Worm (Caenorhabditis elegans) whole organism, young adult: ENCODE data around the gene rsu-1.
A peak's percentile ranks its signal among the peaks of the same experiment; 100 is the strongest.

Experiments
- B0035.1 ChIP-seq: sonication (generic microtip); optimal IDR thresholded peaks from 2 replicates; lab custom pipeline; 2016; ENCODE audit warnings: missing genetic modification characterization, mild to moderate bottlenecking, missing compliant biosample characterization, missing genotype, missing genetic modification reagents
- B0261.1 ChIP-seq: sonication (generic microtip); optimal IDR thresholded peaks from 2 replicates; lab custom pipeline; 2016; ENCODE audit warnings: mild to moderate bottlenecking, missing genetic modification characterization, moderate library complexity, missing compliant biosample characterization
- B0336.3 ChIP-seq: fragments of 200-800 bp; sonication (Bioruptor generic); IDR thresholded peaks from 2 replicates; pipeline ENCODE4 v1.3.6; 2022; ENCODE audit warnings: missing genetic modification characterization, missing compliant biosample characterization
- F49E8.2 ChIP-seq: sonication (generic microtip); optimal IDR thresholded peaks from 3 replicates; lab custom pipeline; 2017; ENCODE audit warnings: missing genetic modification characterization, mild to moderate bottlenecking, missing compliant biosample characterization, antibody characterized with exemption, moderate library complexity; ENCODE audit not compliant: insufficient read depth
- K11D2.4 ChIP-seq: fragments of 200-800 bp; sonication (Bioruptor generic); IDR thresholded peaks from 2 replicates; pipeline ENCODE4 v1.3.6; 2022; ENCODE audit warnings: missing genetic modification reagents, missing genetic modification characterization, missing compliant biosample characterization
- Y95B8A.8 ChIP-seq: fragments of 200-800 bp; sonication (Bioruptor generic); IDR thresholded peaks from 2 replicates; pipeline ENCODE4 v1.3.6; 2022; ENCODE audit warnings: missing genetic modification reagents, missing genetic modification characterization, missing compliant biosample characterization
- aptf-2 ChIP-seq: fragments of 200-800 bp; sonication (Bioruptor generic); conservative IDR thresholded peaks from 2 replicates; pipeline ENCODE4 v1.3.6; 2022; ENCODE audit warnings: missing genetic modification reagents, missing genetic modification characterization, missing compliant biosample characterization
- bed-1 ChIP-seq: fragments of 200-800 bp; sonication (Bioruptor generic); IDR thresholded peaks from 2 replicates; pipeline ENCODE4 v1.3.6; 2022; ENCODE audit warnings: missing genetic modification reagents, missing genetic modification characterization, missing compliant biosample characterization
- ccch-3 ChIP-seq: fragments of 200-800 bp; sonication (Bioruptor generic); optimal IDR thresholded peaks from 2 replicates; lab custom pipeline; 2018; ENCODE audit warnings: mild to moderate bottlenecking, missing genetic modification characterization, missing compliant biosample characterization
- cebp-1 ChIP-seq, 2 experiments: fragments of 200-800 bp in 1 of 2; sonication (Bioruptor generic) in 1 of 2; sonication (generic microtip) in 1 of 2; IDR thresholded peaks in 1 of 2; optimal IDR thresholded peaks in 1 of 2; 2 replicates each; pipeline versions ENCODE4 v1.3.6 to Lab custom; 2017 to 2022; ENCODE audit warnings: missing compliant biosample characterization in 2 of 2, missing genetic modification characterization in 2 of 2, mild to moderate bottlenecking in 1 of 2, missing genetic modification reagents in 1 of 2, moderate library complexity in 1 of 2
- cebp-2 ChIP-seq: fragments of 200-800 bp; sonication (Bioruptor generic); IDR thresholded peaks from 2 replicates; pipeline ENCODE4 v1.3.6; 2022; ENCODE audit warnings: missing genetic modification characterization, missing compliant biosample characterization
- ceh-79 ChIP-seq: sonication (generic microtip); optimal IDR thresholded peaks from 2 replicates; lab custom pipeline; 2017; ENCODE audit warnings: mild to moderate bottlenecking, missing genetic modification characterization, missing compliant biosample characterization
- chd-7 ChIP-seq: sonication (generic microtip); optimal IDR thresholded peaks from 2 replicates; lab custom pipeline; 2016; ENCODE audit warnings: mild to moderate bottlenecking, missing genetic modification characterization, moderate library complexity, missing compliant biosample characterization
- ekl-4 ChIP-seq: fragments of 200-800 bp; sonication (Bioruptor generic); IDR thresholded peaks from 2 replicates; pipeline ENCODE4 v1.3.6; 2022; ENCODE audit warnings: missing genetic modification reagents, missing genetic modification characterization, missing compliant biosample characterization
- him-1 ChIP-seq: sonication (generic microtip); optimal IDR thresholded peaks from 2 replicates; lab custom pipeline; 2016; ENCODE audit warnings: missing genotype, missing genetic modification reagents, missing genetic modification characterization, missing compliant biosample characterization
- hlh-26 ChIP-seq: fragments of 200-800 bp; sonication (Bioruptor generic); conservative IDR thresholded peaks from 2 replicates; pipeline ENCODE4 v1.3.6; 2022; ENCODE audit warnings: missing genetic modification reagents, missing genetic modification characterization, missing compliant biosample characterization
- hmg-1.2 ChIP-seq: fragments of 200-800 bp; sonication (Bioruptor generic); IDR thresholded peaks from 2 replicates; pipeline ENCODE4 v1.3.6; 2022; ENCODE audit warnings: missing genetic modification reagents, missing genetic modification characterization, missing compliant biosample characterization
- let-526 ChIP-seq: fragments of 200-800 bp; sonication (Bioruptor generic); IDR thresholded peaks from 2 replicates; pipeline ENCODE4 v1.3.6; 2022; ENCODE audit warnings: missing genetic modification reagents, missing genetic modification characterization, missing compliant biosample characterization
- lin-54 ChIP-seq: fragments of 200-800 bp; sonication (Bioruptor generic); optimal IDR thresholded peaks from 2 replicates; lab custom pipeline; 2018; ENCODE audit warnings: mild to moderate bottlenecking, missing genetic modification characterization, missing compliant biosample characterization
- lsl-1 ChIP-seq: fragments of 200-800 bp; sonication (Bioruptor generic); optimal IDR thresholded peaks from 2 replicates; lab custom pipeline; 2018; ENCODE audit warnings: mild to moderate bottlenecking, missing genetic modification characterization, moderate library complexity, missing compliant biosample characterization
- madf-3 ChIP-seq: fragments of 200-800 bp; sonication (Bioruptor generic); IDR thresholded peaks from 2 replicates; pipeline ENCODE4 v1.3.6; 2022; ENCODE audit warnings: missing genetic modification reagents, missing genetic modification characterization, missing compliant biosample characterization
- madf-6 ChIP-seq: fragments of 200-800 bp; sonication (Bioruptor generic); IDR thresholded peaks from 2 replicates; pipeline ENCODE4 v1.3.6; 2022; ENCODE audit warnings: missing genetic modification reagents, missing genetic modification characterization, missing compliant biosample characterization
- mcd-1 ChIP-seq: fragments of 200-800 bp; sonication (Bioruptor generic); IDR thresholded peaks from 2 replicates; pipeline ENCODE4 v1.3.6; 2022; ENCODE audit warnings: missing genetic modification reagents, missing genetic modification characterization, missing compliant biosample characterization
- mes-4 ChIP-seq: sonication (generic microtip); optimal IDR thresholded peaks from 2 replicates; lab custom pipeline; 2016; ENCODE audit warnings: missing genotype, missing genetic modification characterization, missing compliant biosample characterization
- nfyb-1 ChIP-seq: fragments of 200-800 bp; sonication (Bioruptor generic); IDR thresholded peaks from 2 replicates; pipeline ENCODE4 v1.3.6; 2022; ENCODE audit warnings: missing genetic modification reagents, missing genetic modification characterization, missing compliant biosample characterization
- nhr-120 ChIP-seq: fragments of 200-800 bp; sonication (Bioruptor generic); IDR thresholded peaks from 2 replicates; pipeline ENCODE4 v1.3.6; 2022; ENCODE audit warnings: missing genetic modification characterization, missing compliant biosample characterization
- nhr-27 ChIP-seq: fragments of 200-800 bp; sonication (Bioruptor generic); optimal IDR thresholded peaks from 2 replicates; lab custom pipeline; 2018; ENCODE audit warnings: mild to moderate bottlenecking, missing genetic modification characterization, moderate library complexity, missing compliant biosample characterization
- nhr-80 ChIP-seq: sonication (generic microtip); optimal IDR thresholded peaks from 2 replicates; lab custom pipeline; 2016; ENCODE audit warnings: missing genetic modification characterization, missing compliant biosample characterization
- nhr-90 ChIP-seq: sonication (generic microtip); optimal IDR thresholded peaks from 2 replicates; lab custom pipeline; 2016; ENCODE audit warnings: missing genotype, mild to moderate bottlenecking, missing genetic modification characterization, missing compliant biosample characterization
- pha-4 ChIP-seq: fragments of 150-350 bp; sonication (generic microtip); optimal IDR thresholded peaks from 2 replicates; lab custom pipeline; 2014; ENCODE audit warnings: missing biosample characterization, missing genetic modification reagents, missing genetic modification characterization
- snpc-1.1 ChIP-seq: sonication (generic microtip); optimal IDR thresholded peaks from 2 replicates; lab custom pipeline; 2017; ENCODE audit warnings: missing genetic modification characterization, mild to moderate bottlenecking, missing compliant biosample characterization, antibody characterized with exemption, moderate library complexity, missing genotype, missing genetic modification reagents; ENCODE audit not compliant: insufficient read depth
- snpc-3.4 ChIP-seq: sonication (generic microtip); optimal IDR thresholded peaks from 2 replicates; lab custom pipeline; 2017; ENCODE audit warnings: missing genetic modification characterization, mild to moderate bottlenecking, missing compliant biosample characterization, antibody characterized with exemption, moderate library complexity, missing genotype, missing genetic modification reagents
- snpc-4 ChIP-seq, 5 experiments: fragments of 150-350 bp in 1 of 5; sonication (generic microtip) in 4 of 5; optimal IDR thresholded peaks; 2 replicates each; lab custom pipeline; 2014 to 2018; ENCODE audit warnings: missing genetic modification characterization in 5 of 5, missing biosample characterization in 3 of 5, antibody characterized with exemption in 2 of 5, mild to moderate bottlenecking in 2 of 5, missing compliant biosample characterization in 2 of 5, missing genotype in 2 of 5, moderate library complexity in 2 of 5, missing genetic modification reagents in 1 of 5
- zim-3 ChIP-seq: sonication (generic microtip); optimal IDR thresholded peaks from 2 replicates; lab custom pipeline; 2017; ENCODE audit warnings: mild to moderate bottlenecking, missing genetic modification characterization, moderate library complexity, missing compliant biosample characterization
- ztf-22 ChIP-seq: fragments of 200-800 bp; sonication (Bioruptor generic); optimal IDR thresholded peaks from 2 replicates; lab custom pipeline; 2018; ENCODE audit warnings: mild to moderate bottlenecking, missing genetic modification characterization, moderate library complexity, missing compliant biosample characterization
- ztf-26 ChIP-seq: sonication (generic microtip); optimal IDR thresholded peaks from 2 replicates; lab custom pipeline; 2017; ENCODE audit warnings: missing genetic modification characterization, missing compliant biosample characterization

The rsu-1 gene

DNA sequence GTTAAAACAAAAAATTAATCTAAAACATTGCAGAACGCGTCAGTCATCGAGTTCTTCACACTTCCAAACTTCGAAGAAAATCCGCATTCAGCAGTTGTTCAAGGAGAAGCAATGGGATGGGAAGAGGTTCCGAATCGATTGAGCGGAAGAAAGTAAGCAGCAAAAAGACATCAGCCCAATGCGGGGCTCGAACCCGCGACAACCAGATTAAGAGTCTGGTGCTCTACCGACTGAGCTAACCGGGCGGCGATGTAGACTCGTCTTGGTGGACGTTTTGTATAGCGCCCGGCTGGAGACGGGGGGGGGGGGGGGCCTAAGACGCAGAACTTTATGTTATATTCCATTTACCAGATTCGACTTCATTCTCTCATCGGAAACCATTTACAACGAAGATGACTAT is 45.1 kb upstream of the rsu-1 start (continued):
- peak; percentile 40 for TF ChIP-seq chd-7 (tag; lab: Kevin White, UChicago)
- no peak for TF ChIP-seq ztf-22
- no peak for TF ChIP-seq let-526 (GFP tag; lab: Robert Waterston, UW)
- no peak for TF ChIP-seq cebp-1 (GFP tag; IDR thresholded peaks at IDR 0.05; lab: Robert Waterston, UW)
- peak; percentile 10 for TF ChIP-seq cebp-1 (tag; optimal IDR thresholded peaks at IDR 0.05; lab: Kevin White, UChicago)
- no peak for TF ChIP-seq cebp-2 (GFP tag; lab: Robert Waterston, UW)
- peak; percentile 22 for TF ChIP-seq him-1 (tag; lab: Kevin White, UChicago)
- no peak for TF ChIP-seq pha-4 (tag; lab: Kevin White, UChicago)
- peak; percentile 62; the same call in 1 of the 2 replicates for TF ChIP-seq nfyb-1
- TF ChIP-seq hmg-1.2 (GFP tag; lab: Robert Waterston, UW), result peak; percentile 34; the same call in 1 of the 2 replicates
- TF ChIP-seq B0261.1 (tag; lab: Kevin White, UChicago), result peak; percentile 71
- peak; percentile 64 for TF ChIP-seq mcd-1 (GFP tag; lab: Robert Waterston, UW)
- no peak for TF ChIP-seq ztf-26 (tag; lab: Kevin White, UChicago)
- TF ChIP-seq ccch-3, result no peak
- TF ChIP-seq ceh-79, result no peak
- TF ChIP-seq snpc-3.4, result no peak
- peak; percentile 32 for TF ChIP-seq lin-54 (GFP tag; lab: Kevin White, UChicago)
- TF ChIP-seq nhr-120 (GFP tag; lab: Robert Waterston, UW), result no peak
- no peak for TF ChIP-seq K11D2.4
- 0 out of 2 replicates have a peak, but pooled peaks have one; percentile 13 for TF ChIP-seq B0336.3 (GFP tag; lab: Robert Waterston, UW)
- TF ChIP-seq B0035.1 (tag; lab: Kevin White, UChicago), result no peak
- no peak for TF ChIP-seq bed-1 (GFP tag; lab: Robert Waterston, UW)
- TF ChIP-seq hlh-26 (GFP tag; lab: Robert Waterston, UW), result no peak

DNA sequence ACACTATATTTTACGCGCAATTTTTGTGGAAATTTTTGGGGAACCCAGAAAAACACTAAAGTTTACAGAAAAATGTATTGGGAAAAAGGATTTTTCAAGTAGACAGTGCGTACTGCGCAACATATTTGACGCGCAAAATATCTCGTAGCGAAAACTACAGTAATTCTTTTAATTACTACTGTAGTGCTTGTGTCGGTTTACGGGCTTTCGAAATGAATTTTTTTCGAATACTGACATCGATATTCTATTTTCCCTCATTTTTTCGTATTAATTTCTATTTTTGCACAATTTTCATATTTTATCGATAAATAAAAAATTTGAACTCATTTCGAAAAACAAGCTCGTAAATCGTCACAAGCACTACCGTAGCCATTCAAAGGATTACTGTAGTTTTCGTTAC is 43.2 kb upstream of the rsu-1 start:
- TF ChIP-seq F49E8.2, result no peak
- TF ChIP-seq lsl-1 (GFP tag; lab: Kevin White, UChicago), result peak; percentile 16
- TF ChIP-seq, all 124 proteins: peak for 1

DNA sequence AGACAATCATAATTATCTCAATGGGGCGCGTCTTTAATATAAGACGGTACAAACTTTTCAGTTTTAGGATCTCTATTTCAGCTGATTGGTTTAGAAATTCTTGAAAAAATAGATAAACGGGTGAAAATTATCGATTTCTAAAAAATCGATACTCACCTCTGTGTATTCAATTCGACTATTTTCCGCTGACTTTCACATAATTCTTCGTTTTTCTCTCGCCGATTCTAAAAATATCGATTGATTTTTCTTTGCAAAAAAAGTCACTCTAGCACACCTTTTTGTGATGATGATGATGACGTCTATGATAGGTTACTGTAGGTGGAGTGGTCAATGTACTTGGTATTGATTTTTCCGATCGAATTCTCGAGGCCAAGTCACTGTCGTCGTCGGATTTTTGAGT is 42.0 kb upstream of the rsu-1 start:
- TF ChIP-seq ekl-4 (GFP tag; lab: Robert Waterston, UW) (no peak), madf-6 (no peak), snpc-4 (GFP tag; optimal IDR thresholded peaks at IDR 0.05; lab: Kevin White, UChicago) (no peak), snpc-4 (tag; optimal IDR thresholded peaks at IDR 0.05; lab: Kevin White, UChicago) (no peak), aptf-2 (GFP tag; lab: Robert Waterston, UW) (no peak), nhr-27 (no peak), Y95B8A.8 (GFP tag; lab: Robert Waterston, UW) (no peak), hlh-26 (GFP tag; lab: Robert Waterston, UW) (no peak), zim-3 (no peak), nhr-80 (no peak), nhr-120 (GFP tag; lab: Robert Waterston, UW) (no peak), bed-1 (GFP tag; lab: Robert Waterston, UW) (no peak), nhr-90 (tag; lab: Kevin White, UChicago) (no peak), mes-4 (tag; lab: Kevin White, UChicago) (no peak), madf-3 (GFP tag; lab: Robert Waterston, UW) (no peak), snpc-1.1 (no peak)
